Fruit fly (Drosophila melanogaster) whole organism, larva: Measurements from ENCODE around the gene mRpL15.
A peak's percentile ranks its signal among the peaks of the same experiment; 100 is the strongest.

Source experiments
- noc ChIP-seq: fragments of 200-800 bp; sonication (Bioruptor generic); optimal IDR thresholded peaks from 3 replicates; lab custom pipeline; 2019; ENCODE audit warnings: missing biosample characterization, mild to moderate bottlenecking, missing genetic modification characterization, moderate library complexity

mRpL15 gene

dm6 chr3L:20410780-20411179 lies 25.2 kb downstream of the mRpL15 start:
- no peak for TF ChIP-seq noc

DNA sequence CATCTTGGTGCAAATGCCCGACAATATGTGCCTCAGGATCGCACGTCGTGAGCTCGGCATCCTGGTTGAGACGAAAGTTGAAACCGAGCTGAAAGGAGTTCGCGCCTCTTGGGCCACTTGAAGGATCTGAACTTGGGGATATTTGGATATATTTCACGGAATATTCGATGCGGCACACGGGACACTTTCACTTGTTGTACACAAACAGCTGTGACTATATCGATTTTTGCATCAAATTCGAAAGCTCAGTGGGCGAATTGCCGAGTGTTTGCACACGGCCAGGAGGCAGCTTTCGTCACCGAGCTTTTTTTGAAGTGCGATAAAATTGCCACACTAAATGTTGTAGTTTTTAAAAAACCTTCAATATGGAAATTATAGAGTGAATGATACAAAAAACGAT lies 25.7 kb downstream of the mRpL15 start, which contains the start of gene CG13248:
Gene CG13248, minus strand, starts transcription at position 222 of the 400 bp plus-strand sequence.
- no peak for TF ChIP-seq noc

- TF ChIP-seq noc, result no peak
Measured at dm6 chr3L:20405971-20406948, 29.7 kb downstream of the mRpL15 start.

DNA sequence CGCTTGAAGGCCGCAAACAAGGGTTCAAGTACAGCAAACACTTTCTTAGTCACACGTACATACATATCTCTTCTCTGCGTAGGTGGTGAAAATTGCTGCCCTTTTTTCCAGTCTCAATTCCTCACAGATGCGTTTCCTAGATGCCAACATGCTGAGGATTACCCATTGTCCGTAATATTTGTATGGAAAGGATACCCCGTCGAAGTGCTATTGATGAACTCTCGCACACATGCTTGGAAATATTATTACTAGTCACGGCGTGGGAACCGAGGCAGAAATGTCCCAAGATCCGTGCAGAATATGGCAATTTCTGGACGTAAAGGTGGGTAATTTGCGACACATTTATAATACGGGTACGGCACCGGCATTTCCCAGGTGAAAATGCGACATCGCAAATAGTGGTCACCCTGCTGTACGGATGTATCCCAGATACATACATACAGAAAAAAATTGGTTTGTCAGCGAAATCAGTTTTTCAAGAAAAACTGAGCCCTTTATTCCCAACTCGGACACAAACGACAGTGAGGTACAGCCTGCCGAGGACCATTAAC lies 30.6 kb downstream of the mRpL15 start:
- TF ChIP-seq noc, result no peak

- TF ChIP-seq noc, result no peak
Measured at dm6 chr3L:20404515-20404914, 31.5 kb downstream of the mRpL15 start.

dm6 chr3L:20403493-20404379 lies 32.3 kb downstream of the mRpL15 start:
- TF ChIP-seq noc, result no peak

DNA sequence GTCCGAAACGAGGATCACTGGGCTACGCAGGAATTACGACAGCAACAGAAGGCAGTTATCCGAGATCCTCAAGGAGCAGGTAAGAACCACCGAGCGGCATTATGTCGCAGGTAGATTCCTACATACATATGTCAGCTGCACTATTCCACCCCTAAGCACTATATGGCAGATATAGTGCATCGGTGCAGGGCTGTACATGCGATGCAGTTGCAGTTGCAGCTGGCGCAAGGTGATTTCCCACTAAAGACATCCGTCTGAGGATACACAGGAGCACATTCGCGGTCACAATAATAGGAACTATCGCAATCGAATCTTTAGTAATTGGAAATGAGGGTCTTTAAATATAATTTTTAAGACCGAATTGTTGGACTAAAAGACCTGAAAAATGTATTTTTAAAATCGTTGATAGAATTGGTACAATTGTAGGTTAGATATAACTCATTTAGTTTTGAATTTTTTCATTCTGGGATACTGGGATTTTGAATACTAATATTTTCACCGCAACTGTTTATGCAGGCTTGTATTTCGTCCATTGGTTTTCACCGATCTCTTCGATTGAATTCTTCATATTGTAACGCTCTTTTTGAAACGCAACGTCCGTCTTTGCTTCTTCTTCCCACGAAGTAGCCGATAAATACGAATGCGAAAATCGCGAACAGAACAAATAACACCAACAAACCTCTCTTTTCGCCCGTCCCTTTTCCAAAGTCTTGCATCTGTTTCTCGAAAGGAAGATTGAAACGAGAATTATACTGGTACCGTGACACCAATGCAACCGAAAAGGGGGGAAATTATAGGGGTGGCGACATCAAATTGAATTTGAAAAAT lies 33.1 kb downstream of the mRpL15 start:
- no peak for TF ChIP-seq noc

DNA sequence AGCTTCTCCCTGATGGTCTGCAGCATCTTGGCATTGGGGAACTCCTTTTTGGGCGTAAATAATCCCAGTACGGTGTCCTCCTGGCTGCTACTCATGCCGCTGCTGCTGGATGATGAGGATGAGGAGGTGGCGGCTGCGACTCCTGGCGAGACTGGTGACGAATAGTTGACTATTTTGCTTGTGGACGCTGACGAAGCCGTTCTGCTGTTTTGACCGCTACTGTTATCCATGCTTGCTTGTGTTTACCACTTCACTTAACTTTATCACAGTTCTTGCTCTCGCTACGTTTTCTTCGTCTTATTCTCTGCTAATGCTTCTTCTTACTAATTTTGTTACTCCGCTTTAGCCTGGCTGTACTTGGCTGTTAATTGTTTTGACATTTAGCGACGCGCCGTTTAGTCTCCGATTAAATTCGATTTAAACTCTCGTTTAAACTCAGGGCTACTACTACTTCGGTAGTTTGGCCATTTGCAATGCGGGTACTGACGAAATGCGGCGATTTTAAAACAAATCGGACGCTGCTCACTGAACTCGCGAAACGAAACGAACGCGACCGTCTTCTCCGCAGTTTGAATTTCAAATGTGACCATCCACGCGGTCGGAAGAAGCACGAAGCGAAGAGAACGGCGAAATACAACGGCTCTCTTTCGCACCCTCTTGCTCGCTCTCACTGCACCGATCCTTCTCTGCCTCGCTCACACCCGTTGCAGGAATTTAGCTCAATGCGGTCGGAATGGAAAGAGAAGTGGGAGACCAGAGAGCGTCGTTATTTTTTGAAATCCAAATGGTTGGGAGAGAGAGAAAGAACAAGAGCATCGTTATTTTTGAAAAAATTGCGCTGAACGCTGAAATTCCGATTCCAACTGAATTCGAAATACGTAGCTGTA lies 34.7 kb downstream of the mRpL15 start, which contains the start of gene trbl:
Gene trbl, minus strand, starts transcription at position 584 of the 887 bp plus-strand sequence.
- no peak for TF ChIP-seq noc

dm6 chr3L:20400515-20400914 lies 35.5 kb downstream of the mRpL15 start:
- TF ChIP-seq noc, result no peak

DNA sequence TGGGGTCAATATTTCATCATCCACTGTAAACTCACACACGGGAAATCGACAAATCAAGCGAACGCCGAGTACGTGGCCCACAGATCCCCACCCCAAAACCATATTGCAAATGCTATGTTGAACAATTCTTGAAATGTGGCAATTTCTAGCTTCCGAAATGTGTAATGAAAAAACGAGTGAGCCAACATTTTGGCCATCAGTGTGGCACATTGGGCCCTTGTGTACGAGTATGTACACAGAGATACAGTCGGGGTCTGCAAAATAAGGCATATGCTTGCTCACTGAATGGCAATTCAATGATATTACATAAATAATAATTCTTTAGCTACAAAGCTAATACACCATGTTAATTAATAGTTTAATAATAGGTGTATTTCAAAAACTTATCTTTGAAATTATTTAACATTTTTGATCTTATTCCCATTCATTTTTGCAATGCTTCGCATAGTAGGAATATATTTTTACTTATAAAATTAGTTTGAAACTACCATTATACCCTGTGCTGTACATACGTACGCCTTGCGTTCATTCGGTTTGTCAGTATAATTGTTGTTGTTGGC lies 36.4 kb downstream of the mRpL15 start:
- TF ChIP-seq noc, result peak; percentile 83

DNA sequence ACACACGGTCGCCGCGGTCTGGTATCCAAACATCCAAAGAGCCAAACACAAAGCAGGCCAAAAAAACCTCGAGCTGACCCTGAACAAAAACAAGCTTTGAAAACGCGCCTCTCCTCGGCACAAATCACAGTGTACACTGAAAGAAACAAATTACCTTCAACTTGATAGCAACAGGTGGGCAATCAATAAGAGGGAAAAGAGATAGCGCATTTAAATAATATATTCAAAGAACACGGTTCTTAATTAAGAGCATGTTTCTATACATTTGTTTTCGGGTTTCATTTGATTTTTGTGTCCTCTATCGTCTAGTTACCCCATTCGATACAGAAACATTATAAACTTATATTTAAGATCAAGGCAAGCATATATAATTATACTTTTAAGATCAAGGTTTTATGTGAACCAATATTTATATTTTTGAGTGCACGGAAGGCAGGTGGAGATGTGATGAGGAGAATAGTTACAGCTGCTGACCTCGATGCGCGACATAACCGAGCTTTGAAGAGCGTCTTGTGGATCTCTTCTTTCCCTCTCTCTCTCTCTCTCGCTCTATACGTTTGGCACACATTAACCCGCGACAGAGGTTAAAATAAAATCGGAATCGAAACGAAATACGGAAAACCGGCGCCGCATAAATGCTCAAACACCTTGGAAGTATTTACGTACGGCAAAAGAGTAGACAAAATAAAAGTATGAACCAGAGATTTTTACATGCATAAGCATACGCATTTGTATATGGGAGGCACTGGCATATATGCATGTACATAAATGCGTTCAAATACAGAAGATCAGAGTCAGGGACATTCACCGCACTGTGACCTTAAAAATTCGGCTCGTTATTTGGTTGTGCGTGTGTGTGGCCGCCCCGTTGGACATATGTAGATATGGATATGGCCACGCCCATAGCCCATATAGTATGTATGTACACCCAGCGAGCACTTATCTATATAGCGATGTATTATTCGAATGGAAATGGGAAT lies 37.5 kb downstream of the mRpL15 start:
- TF ChIP-seq noc, result peak; percentile 75

- TF ChIP-seq noc, result no peak
Measured at dm6 chr3L:20397770-20398169, 38.2 kb downstream of the mRpL15 start.

- no peak for TF ChIP-seq noc
Measured at dm6 chr3L:20396047-20396446, 40.0 kb downstream of the mRpL15 start.
